Fruit fly (Drosophila melanogaster): ENCODE measurements around the gene CG5854.
A peak's percentile ranks its signal among the peaks of the same experiment; 100 is the strongest.

Gene CG5854

dm6 chr3R:23888273-23889220 lies 45.2 kb upstream of the CG5854 start (continued):
- TF ChIP-seq CG2116 (GFP tag; optimal IDR thresholded peaks at IDR 0.05): no peak
- no peak for TF ChIP-seq CG14710 (tag; optimal IDR thresholded peaks at IDR 0.05)
- TF ChIP-seq CG12236 (GFP tag; optimal IDR thresholded peaks at IDR 0.05): no peak
- no peak for TF ChIP-seq Ets65A (GFP tag)
- peak; percentile 90 for TF ChIP-seq grau (tag; optimal IDR thresholded peaks at IDR 0.05)

dm6 chr3R:23889922-23890321 lies 43.8 kb upstream of the CG5854 start, which contains the start of gene Pli:
Pli (minus strand) TSS chr3R:23890052.
- TF ChIP-seq CG11504 (tag; optimal IDR thresholded peaks at IDR 0.05): peak; percentile 39
- TF ChIP-seq HmgZ (tag; optimal IDR thresholded peaks at IDR 0.05): peak; percentile 16
- TF ChIP-seq CG12769 (tag; optimal IDR thresholded peaks at IDR 0.05): peak; percentile 34
- TF ChIP-seq Opbp (GFP tag; IDR thresholded peaks at IDR 0.05; ENCODE audit: partially characterized antibody): no peak
- TF ChIP-seq hkb (optimal IDR thresholded peaks at IDR 0.05): peak; percentile 6
- no peak for TF ChIP-seq hkb (GFP tag; IDR thresholded peaks at IDR 0.05)
- peak; percentile 64 for TF ChIP-seq phol (tag; optimal IDR thresholded peaks at IDR 0.05)
- no peak for TF ChIP-seq H15 (GFP tag; IDR thresholded peaks at IDR 0.05)
- TF ChIP-seq CG8924 (tag; optimal IDR thresholded peaks at IDR 0.05): peak; percentile 62
- peak; percentile 46 for TF ChIP-seq Nf-YC (tag; optimal IDR thresholded peaks at IDR 0.05)
- TF ChIP-seq Ets97D (GFP tag; optimal IDR thresholded peaks at IDR 0.05): peak; percentile 62
- TF ChIP-seq unpg (GFP tag; optimal IDR thresholded peaks at IDR 0.05): peak; percentile 21
- TF ChIP-seq Jarid2 (GFP tag; optimal IDR thresholded peaks at IDR 0.05): peak; percentile 97
- peak in 1 of 2 experiments; percentile 29 for TF ChIP-seq dpn (GFP tag; optimal IDR thresholded peaks at IDR 0.05)
- TF ChIP-seq ro (GFP tag; IDR thresholded peaks at IDR 0.05): no peak
- no peak for TF ChIP-seq Atf3 (GFP tag; optimal IDR thresholded peaks at IDR 0.05)
- TF ChIP-seq CG8290 (GFP tag; optimal IDR thresholded peaks at IDR 0.05): no peak
- peak in 1 of 2 experiments; percentile 77 for TF ChIP-seq CG8290 (tag; optimal IDR thresholded peaks at IDR 0.05)
- TF ChIP-seq corto (GFP tag; optimal IDR thresholded peaks at IDR 0.05): no peak
- peak; percentile 69 for TF ChIP-seq CG14710 (tag; optimal IDR thresholded peaks at IDR 0.05)
- peak in 1 of 3 experiments; percentile 68 for TF ChIP-seq Stat92E (GFP tag; optimal IDR thresholded peaks at IDR 0.05)
- peak; percentile 72 for TF ChIP-seq gcm (GFP tag; optimal IDR thresholded peaks at IDR 0.05)
- TF ChIP-seq CG1603 (tag; optimal IDR thresholded peaks at IDR 0.05): peak; percentile 80
- TF ChIP-seq tup (GFP tag; optimal IDR thresholded peaks at IDR 0.05): no peak
- TF ChIP-seq caup (GFP tag; optimal IDR thresholded peaks at IDR 0.05; ENCODE audit: severe bottlenecking): peak; percentile 56
- TF ChIP-seq MBD-R2 (GFP tag; IDR thresholded peaks at IDR 0.05): no peak
- TF ChIP-seq ci (GFP tag; IDR thresholded peaks at IDR 0.05): no peak
- TF ChIP-seq nom (GFP tag; optimal IDR thresholded peaks at IDR 0.05): peak; percentile 76
- no peak for TF ChIP-seq CG32767 (GFP tag; IDR thresholded peaks at IDR 0.05)
- peak; percentile 16 for TF ChIP-seq CoRest (tag; optimal IDR thresholded peaks at IDR 0.05)
- peak; percentile 5 for TF ChIP-seq CG3163 (GFP tag; optimal IDR thresholded peaks at IDR 0.05)
- peak; percentile 49 for TF ChIP-seq D19A (tag; optimal IDR thresholded peaks at IDR 0.05)
- peak in 1 of 2 experiments; percentile 78 for TF ChIP-seq Pdp1 (GFP tag; optimal IDR thresholded peaks at IDR 0.05)
- TF ChIP-seq nmo (GFP tag; optimal IDR thresholded peaks at IDR 0.05): peak; percentile 68
- TF ChIP-seq CrebB (tag; optimal IDR thresholded peaks at IDR 0.05): peak; percentile 24
- TF ChIP-seq sug (tag; optimal IDR thresholded peaks at IDR 0.05): peak; percentile 58
- no peak for TF ChIP-seq Doc3 (GFP tag; IDR thresholded peaks at IDR 0.05; ENCODE audit: partially characterized antibody)
- TF ChIP-seq Hmr (GFP tag; optimal IDR thresholded peaks at IDR 0.05): peak; percentile 55
- no peak for TF ChIP-seq fd102C (GFP tag; optimal IDR thresholded peaks at IDR 0.05)
- TF ChIP-seq CG9727 (GFP tag; optimal IDR thresholded peaks at IDR 0.05): peak; percentile 3
- peak; percentile 19 for TF ChIP-seq CG8359 (GFP tag; optimal IDR thresholded peaks at IDR 0.05; ENCODE audit: borderline replicate concordance)
- peak; percentile 77 for TF ChIP-seq CG12659 (GFP tag; optimal IDR thresholded peaks at IDR 0.05)
